Fruit fly (Drosophila melanogaster) S2 (cell line): ENCODE data around the gene CG9444.

Source experiments
- CG8478 ChIP-seq: fragments of >200 bp; optimal IDR thresholded peaks from 2 replicates; lab custom pipeline; 2018
- CTCF ChIP-seq, 2 experiments: fragments of >200 bp; optimal IDR thresholded peaks; 2 replicates each; lab custom pipeline; 2018

dm6 chr3R:9733150-9733549 is 49.1 kb upstream of the CG9444 start, which contains the start of gene alphaTub85E:
- TF ChIP-seq CG8478 (lab: Kevin White, UChicago) (no peak), CTCF (optimal IDR thresholded peaks at IDR 0.05; lab: Kevin White, UChicago) (no peak)
